Worm (Caenorhabditis elegans): Measurements from ENCODE around the gene prde-1.
A peak's percentile ranks its signal among the peaks of the same experiment; 100 is the strongest.

The prde-1 gene

ce11 chrV:15519845-15520244 is 18.2 kb upstream of the prde-1 start:
- TF ChIP-seq W03F9.2 (tag; optimal IDR thresholded peaks at IDR 0.05) (no peak), dao-5 (tag; optimal IDR thresholded peaks at IDR 0.05) (no peak), him-1 (tag; optimal IDR thresholded peaks at IDR 0.05) (no peak)

- TF ChIP-seq W03F9.2 (tag; optimal IDR thresholded peaks at IDR 0.05) = no peak
Measured at ce11 chrV:15520398-15520797, 17.6 kb upstream of the prde-1 start.

ce11 chrV:15521920-15522319 is 16.1 kb upstream of the prde-1 start, which contains the start of gene lgc-31:
Gene lgc-31, minus strand, starts transcription at chrV:15522020.
- TF ChIP-seq him-1 (tag; optimal IDR thresholded peaks at IDR 0.05) = no peak
- no peak for TF ChIP-seq dao-5 (tag; optimal IDR thresholded peaks at IDR 0.05)
- no peak for TF ChIP-seq W03F9.2 (tag; optimal IDR thresholded peaks at IDR 0.05)

ce11 chrV:15529069-15529468 is 9.0 kb upstream of the prde-1 start, which contains the start of gene srh-276:
Gene srh-276, plus strand, starts transcription at chrV:15529369.
- no peak for TF ChIP-seq him-1 (tag; optimal IDR thresholded peaks at IDR 0.05)
- no peak for TF ChIP-seq W03F9.2 (tag; optimal IDR thresholded peaks at IDR 0.05)
- no peak for TF ChIP-seq dao-5 (tag; optimal IDR thresholded peaks at IDR 0.05)

ce11 chrV:15533096-15533495 is 4.9 kb upstream of the prde-1 start, which contains the start of gene F21A3.11:
Gene F21A3.11, minus strand, starts transcription at chrV:15533212.
- TF ChIP-seq him-1 (tag; optimal IDR thresholded peaks at IDR 0.05) = no peak
- TF ChIP-seq dao-5 (tag; optimal IDR thresholded peaks at IDR 0.05) = no peak
- no peak for TF ChIP-seq W03F9.2 (tag; optimal IDR thresholded peaks at IDR 0.05)

ce11 chrV:15533864-15534263 is 4.2 kb upstream of the prde-1 start, which contains the start of gene F21A3.2:
Gene F21A3.2, minus strand, starts transcription at chrV:15533964.
- TF ChIP-seq dao-5 (tag; optimal IDR thresholded peaks at IDR 0.05) = no peak

- TF ChIP-seq W03F9.2 (tag; optimal IDR thresholded peaks at IDR 0.05) (no peak), him-1 (tag; optimal IDR thresholded peaks at IDR 0.05) (no peak), dao-5 (tag; optimal IDR thresholded peaks at IDR 0.05) (no peak)
Measured at ce11 chrV:15536320-15536719, 1.7 kb upstream of the prde-1 start, which contains the start of gene F21A3.4. Gene F21A3.4, plus strand, starts transcription at chrV:15536620.

ce11 chrV:15543252-15543651 is 5.2 kb downstream of the prde-1 start:
- TF ChIP-seq W03F9.2 (tag; optimal IDR thresholded peaks at IDR 0.05) = no peak
- TF ChIP-seq him-1 (tag; optimal IDR thresholded peaks at IDR 0.05) = no peak
- TF ChIP-seq dao-5 (tag; optimal IDR thresholded peaks at IDR 0.05) = no peak

- TF ChIP-seq him-1 (tag; optimal IDR thresholded peaks at IDR 0.05) (no peak), dao-5 (tag; optimal IDR thresholded peaks at IDR 0.05) (no peak), W03F9.2 (tag; optimal IDR thresholded peaks at IDR 0.05) (no peak)
Measured at ce11 chrV:15544898-15545297, 6.9 kb downstream of the prde-1 start, which contains the start of gene glb-14. Gene glb-14, minus strand, starts transcription at chrV:15544994.

ce11 chrV:15547727-15548126 is 9.7 kb downstream of the prde-1 start:
- TF ChIP-seq him-1 (tag; optimal IDR thresholded peaks at IDR 0.05) = no peak
- TF ChIP-seq dao-5 (tag; optimal IDR thresholded peaks at IDR 0.05) = no peak
- no peak for TF ChIP-seq W03F9.2 (tag; optimal IDR thresholded peaks at IDR 0.05)

ce11 chrV:15550408-15550807 is 12.4 kb downstream of the prde-1 start:
- TF ChIP-seq dao-5 (tag; optimal IDR thresholded peaks at IDR 0.05) (no peak), him-1 (tag; optimal IDR thresholded peaks at IDR 0.05) (no peak), W03F9.2 (tag; optimal IDR thresholded peaks at IDR 0.05) (no peak)

ce11 chrV:15551642-15552041 is 13.6 kb downstream of the prde-1 start:
- TF ChIP-seq him-1 (tag; optimal IDR thresholded peaks at IDR 0.05) (peak; percentile 37), dao-5 (tag; optimal IDR thresholded peaks at IDR 0.05) (no peak)

- TF ChIP-seq W03F9.2 (tag; optimal IDR thresholded peaks at IDR 0.05) (no peak), him-1 (tag; optimal IDR thresholded peaks at IDR 0.05) (no peak), dao-5 (tag; optimal IDR thresholded peaks at IDR 0.05) (no peak)
Measured at ce11 chrV:15553869-15554268, 15.8 kb downstream of the prde-1 start.

- no peak for TF ChIP-seq W03F9.2 (tag; optimal IDR thresholded peaks at IDR 0.05)
- TF ChIP-seq him-1 (tag; optimal IDR thresholded peaks at IDR 0.05) = no peak
Measured at ce11 chrV:15559047-15559446, 21.0 kb downstream of the prde-1 start, which contains the start of gene acr-18. Gene acr-18, minus strand, starts transcription at chrV:15559147.

ce11 chrV:15559729-15560128 is 21.7 kb downstream of the prde-1 start:
- no peak for TF ChIP-seq him-1 (tag; optimal IDR thresholded peaks at IDR 0.05)
- TF ChIP-seq W03F9.2 (tag; optimal IDR thresholded peaks at IDR 0.05) = no peak
- no peak for TF ChIP-seq dao-5 (tag; optimal IDR thresholded peaks at IDR 0.05)
